Worm (Caenorhabditis elegans) whole organism, young adult: ENCODE results near the gene vps-16.

Experiments
- C06A6.2 ChIP-seq: fragments of 200-800 bp; sonication (Bioruptor generic); conservative IDR thresholded peaks from 2 replicates; pipeline ENCODE4 v1.3.6; 2022; ENCODE audit warnings: missing genetic modification characterization, missing compliant biosample characterization
- F33H1.4 ChIP-seq: fragments of 200-800 bp; sonication (Bioruptor generic); IDR thresholded peaks from 2 replicates; pipeline ENCODE4 v1.3.6; 2022; ENCODE audit warnings: missing genetic modification reagents, missing genetic modification characterization, missing compliant biosample characterization
- T07F8.4 ChIP-seq: sonication (generic microtip); optimal IDR thresholded peaks from 2 replicates; lab custom pipeline; 2016; ENCODE audit warnings: mild to moderate bottlenecking, missing genetic modification characterization, moderate library complexity, missing compliant biosample characterization
- Y79H2A.3 ChIP-seq: fragments of 200-800 bp; sonication (Bioruptor generic); conservative IDR thresholded peaks from 2 replicates; pipeline ENCODE4 v1.3.6; 2022; ENCODE audit warnings: missing genetic modification reagents, missing genetic modification characterization, missing compliant biosample characterization
- athp-1 ChIP-seq: sonication (generic microtip); optimal IDR thresholded peaks from 2 replicates; lab custom pipeline; 2017; ENCODE audit warnings: mild to moderate bottlenecking, missing genetic modification characterization, missing compliant biosample characterization
- bed-1 ChIP-seq: fragments of 200-800 bp; sonication (Bioruptor generic); IDR thresholded peaks from 2 replicates; pipeline ENCODE4 v1.3.6; 2022; ENCODE audit warnings: missing genetic modification reagents, missing genetic modification characterization, missing compliant biosample characterization
- ceh-40 ChIP-seq: fragments of 200-800 bp; sonication (Bioruptor generic); IDR thresholded peaks from 2 replicates; pipeline ENCODE4 v1.3.6; 2022; ENCODE audit warnings: missing genetic modification characterization, missing compliant biosample characterization
- efl-1 ChIP-seq: fragments of 150-350 bp; optimal IDR thresholded peaks from 2 replicates; lab custom pipeline; 2014; ENCODE audit warnings: missing biosample characterization, missing genetic modification reagents, missing genetic modification characterization
- egl-44 ChIP-seq: fragments of 200-800 bp; sonication (Bioruptor generic); IDR thresholded peaks from 2 replicates; pipeline ENCODE4 v1.3.6; 2022; ENCODE audit warnings: missing genetic modification reagents, missing genetic modification characterization, missing compliant biosample characterization
- ets-4 ChIP-seq: fragments of 200-800 bp; sonication (Bioruptor generic); optimal IDR thresholded peaks from 2 replicates; lab custom pipeline; 2018; ENCODE audit warnings: mild to moderate bottlenecking, missing genetic modification characterization, missing compliant biosample characterization
- hrde-1 ChIP-seq: sonication (generic microtip); optimal IDR thresholded peaks from 2 replicates; lab custom pipeline; 2016; ENCODE audit warnings: missing genetic modification characterization, mild to moderate bottlenecking, missing compliant biosample characterization, moderate library complexity, missing genotype, missing genetic modification reagents, borderline replicate concordance
- let-526 ChIP-seq: fragments of 200-800 bp; sonication (Bioruptor generic); IDR thresholded peaks from 2 replicates; pipeline ENCODE4 v1.3.6; 2022; ENCODE audit warnings: missing genetic modification reagents, missing genetic modification characterization, missing compliant biosample characterization
- lin-26 ChIP-seq: fragments of 200-800 bp; sonication (Bioruptor generic); IDR thresholded peaks from 2 replicates; pipeline ENCODE4 v1.3.6; 2022; ENCODE audit warnings: missing genetic modification reagents, missing genetic modification characterization, missing compliant biosample characterization
- lin-35 ChIP-seq, 3 experiments: fragments of 150-350 bp in 2 of 3; sonication (generic microtip) in 1 of 3; optimal IDR thresholded peaks; 2 replicates each; lab custom pipeline; 2014 to 2018; ENCODE audit warnings: missing biosample characterization in 3 of 3, missing genetic modification characterization in 3 of 3, missing genetic modification reagents in 3 of 3
- lir-1 ChIP-seq: fragments of 200-800 bp; sonication (Bioruptor generic); conservative IDR thresholded peaks from 2 replicates; pipeline ENCODE4 v1.3.6; 2022; ENCODE audit warnings: missing genetic modification reagents, missing genetic modification characterization, missing compliant biosample characterization
- madf-3 ChIP-seq: fragments of 200-800 bp; sonication (Bioruptor generic); IDR thresholded peaks from 2 replicates; pipeline ENCODE4 v1.3.6; 2022; ENCODE audit warnings: missing genetic modification reagents, missing genetic modification characterization, missing compliant biosample characterization
- madf-6 ChIP-seq: fragments of 200-800 bp; sonication (Bioruptor generic); IDR thresholded peaks from 2 replicates; pipeline ENCODE4 v1.3.6; 2022; ENCODE audit warnings: missing genetic modification reagents, missing genetic modification characterization, missing compliant biosample characterization
- mxl-1 ChIP-seq: sonication (generic microtip); optimal IDR thresholded peaks from 2 replicates; lab custom pipeline; 2016; ENCODE audit warnings: missing genetic modification characterization, missing compliant biosample characterization
- nfyb-1 ChIP-seq: fragments of 200-800 bp; sonication (Bioruptor generic); IDR thresholded peaks from 2 replicates; pipeline ENCODE4 v1.3.6; 2022; ENCODE audit warnings: missing genetic modification reagents, missing genetic modification characterization, missing compliant biosample characterization
- nhr-80 ChIP-seq: sonication (generic microtip); optimal IDR thresholded peaks from 2 replicates; lab custom pipeline; 2016; ENCODE audit warnings: missing genetic modification characterization, missing compliant biosample characterization
- pbrm-1 ChIP-seq: fragments of 200-800 bp; sonication (Bioruptor generic); IDR thresholded peaks from 2 replicates; pipeline ENCODE4 v1.3.6; 2022; ENCODE audit warnings: missing genetic modification reagents, missing genetic modification characterization, missing compliant biosample characterization
- rcor-1 ChIP-seq: fragments of 200-800 bp; sonication (Bioruptor generic); IDR thresholded peaks from 2 replicates; pipeline ENCODE4 v1.3.6; 2022; ENCODE audit warnings: missing genetic modification reagents, missing genetic modification characterization, missing compliant biosample characterization
- snpc-1.3 ChIP-seq: sonication (generic microtip); optimal IDR thresholded peaks from 2 replicates; lab custom pipeline; 2017; ENCODE audit warnings: missing genetic modification characterization, mild to moderate bottlenecking, missing compliant biosample characterization, antibody characterized with exemption, moderate library complexity, missing genotype, missing genetic modification reagents; ENCODE audit not compliant: insufficient read depth
- tlf-1 ChIP-seq: fragments of 200-800 bp; sonication (Bioruptor generic); optimal IDR thresholded peaks from 2 replicates; lab custom pipeline; 2018; ENCODE audit warnings: mild to moderate bottlenecking, missing genetic modification characterization, missing compliant biosample characterization
- unc-62 ChIP-seq: fragments of 150-350 bp; optimal IDR thresholded peaks from 2 replicates; lab custom pipeline; 2014; ENCODE audit warnings: missing biosample characterization, missing genetic modification reagents, missing genetic modification characterization
- zfh-2 ChIP-seq: fragments of 200-800 bp; sonication (Bioruptor generic); conservative IDR thresholded peaks from 2 replicates; pipeline ENCODE4 v1.3.6; 2022; ENCODE audit warnings: missing genetic modification reagents, missing genetic modification characterization, missing compliant biosample characterization
- ztf-26 ChIP-seq: sonication (generic microtip); optimal IDR thresholded peaks from 2 replicates; lab custom pipeline; 2017; ENCODE audit warnings: missing genetic modification characterization, missing compliant biosample characterization

The vps-16 gene

DNA sequence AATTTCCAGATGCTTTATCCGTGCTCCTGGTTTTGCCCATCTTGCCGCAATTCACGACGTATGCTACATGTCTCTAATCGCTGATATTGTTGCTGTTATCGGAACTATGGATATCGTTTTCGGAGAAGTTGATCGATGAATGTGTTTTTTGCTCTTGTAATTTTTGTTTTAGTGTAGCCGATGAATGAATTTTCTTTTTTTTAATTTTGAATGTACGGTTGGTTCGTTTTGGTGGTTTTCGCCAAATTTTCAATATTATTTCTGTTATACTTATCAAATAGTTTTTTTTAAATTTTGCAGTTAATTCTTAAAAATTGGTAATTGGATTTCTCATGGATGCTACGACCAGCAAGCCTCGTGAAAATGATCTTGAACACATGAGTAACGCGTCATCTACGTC lies 34.0 kb downstream of the vps-16 start, which contains the start of gene T26A5.2:
TSS of gene T26A5.2 (plus strand) at position 301 of the 400 bp plus-strand sequence.
- TF ChIP-seq lin-35 (GFP tag; optimal IDR thresholded peaks at IDR 0.05; lab: Kevin White, UChicago) (no peak), nfyb-1 (GFP tag; lab: Robert Waterston, UW) (no peak), lir-1 (GFP tag; lab: Robert Waterston, UW) (no peak), pbrm-1 (no peak), athp-1 (tag; lab: Kevin White, UChicago) (no peak), unc-62 (no peak), lin-26 (GFP tag; lab: Robert Waterston, UW) (no peak), Y79H2A.3 (no peak)

DNA sequence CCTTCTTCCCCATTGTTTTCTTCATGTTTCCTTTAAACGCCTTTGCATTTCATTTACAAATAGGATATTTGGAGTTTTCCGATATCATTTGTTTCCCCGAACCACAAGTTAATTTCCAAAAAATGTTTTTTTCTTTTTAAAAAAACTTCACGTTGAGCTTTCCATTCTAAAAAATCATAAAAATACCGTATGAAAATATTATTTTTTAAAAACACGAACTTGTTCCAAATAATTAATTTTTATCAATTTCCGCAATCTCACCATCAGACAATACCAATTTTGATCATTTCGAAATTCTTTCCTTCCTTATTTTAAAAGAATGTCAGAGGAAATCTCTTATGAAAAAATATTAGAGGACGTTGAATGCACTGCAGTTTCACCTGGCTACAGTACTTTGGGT lies 38.4 kb downstream of the vps-16 start, which contains the start of gene wht-6:
TSS of gene wht-6 (plus strand) at position 301 of the 400 bp plus-strand sequence.
- TF ChIP-seq hrde-1 (tag; lab: Kevin White, UChicago) = peak; percentile 27
- no peak for TF ChIP-seq madf-6 (GFP tag; lab: Robert Waterston, UW)

- TF ChIP-seq F33H1.4 (GFP tag; lab: Robert Waterston, UW) (no peak), snpc-1.3 (no peak), madf-3 (GFP tag; lab: Robert Waterston, UW) (no peak)
Measured at ce11 chrIII:6476380-6476779, 43.3 kb downstream of the vps-16 start.

- TF ChIP-seq F33H1.4 (GFP tag; lab: Robert Waterston, UW) = no peak
- TF ChIP-seq, all 124 proteins: peak for 0
Measured at ce11 chrIII:6478256-6479004, 45.4 kb downstream of the vps-16 start, which contains the start of gene zip-8. Gene zip-8, plus strand, starts transcription at chrIII:6478955.

ce11 chrIII:6479439-6479838 lies 46.4 kb downstream of the vps-16 start:
- TF ChIP-seq ets-4 (GFP tag; lab: Kevin White, UChicago) (no peak), ztf-26 (tag; lab: Kevin White, UChicago) (no peak), ceh-40 (GFP tag; lab: Robert Waterston, UW) (no peak), let-526 (GFP tag; lab: Robert Waterston, UW) (no peak), tlf-1 (GFP tag; lab: Kevin White, UChicago) (no peak), rcor-1 (GFP tag; lab: Robert Waterston, UW) (no peak), egl-44 (GFP tag; lab: Robert Waterston, UW) (no peak), C06A6.2 (GFP tag; lab: Robert Waterston, UW) (no peak)

ce11 chrIII:6482918-6483317 lies 49.9 kb downstream of the vps-16 start, which contains the start of gene chtb-2:
Gene chtb-2, plus strand, starts transcription at chrIII:6483218.
- TF ChIP-seq efl-1 = no peak
- no peak for TF ChIP-seq bed-1 (GFP tag; lab: Robert Waterston, UW)
- no peak for TF ChIP-seq zfh-2
- TF ChIP-seq mxl-1 = no peak
- TF ChIP-seq snpc-1.3 = no peak
- no peak for TF ChIP-seq nhr-80 (tag; lab: Kevin White, UChicago)
- no peak for TF ChIP-seq T07F8.4 (tag; lab: Kevin White, UChicago)
- TF ChIP-seq, all 124 proteins: peak for 0
